In the genomic region with DNA sequence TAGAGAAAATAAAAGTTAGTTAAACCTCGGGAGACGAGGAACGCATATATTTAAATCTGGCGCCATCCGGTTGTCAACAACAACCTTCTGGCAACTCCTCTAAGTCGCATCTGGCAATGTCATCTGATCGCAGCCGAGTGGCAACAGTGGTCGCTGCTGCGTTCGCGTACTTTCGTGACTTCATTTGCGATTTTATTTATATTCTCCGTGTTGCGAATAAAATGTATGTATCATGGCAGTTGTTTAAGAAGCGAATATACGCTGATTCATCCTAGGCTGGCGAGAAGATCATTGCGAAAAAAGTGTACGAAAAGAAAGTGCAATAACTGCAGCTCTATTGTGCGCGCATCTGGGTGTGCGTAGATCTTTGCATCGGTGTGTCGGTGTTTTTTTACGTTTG, we compare ENCODE assay signal across 6 fruit fly cellular contexts.
TF ChIP-seq lines count a peak whose summit lies in the region.

Gene svr (plus strand): TSS at position 121 of the 400 bp plus-strand sequence.

- peak; percentile 29 to 51 for TF ChIP-seq CTCF in S2 (optimal IDR thresholded peaks at IDR 0.05; lab: Kevin White, UChicago)
- peak; percentile 50 for TF ChIP-seq CTCF in whole organism, embryonic (GFP tag; optimal IDR thresholded peaks at IDR 0.05; lab: Kevin White, UChicago)

TF ChIP-seq in whole organism, adult, 20 proteins besides CTCF, POLR2A, EP300 and RAD21:
- no peak for TF ChIP-seq CG7101 (tag; optimal IDR thresholded peaks at IDR 0.05; lab: Kevin White, UChicago)
- TF ChIP-seq CG7045 (GFP tag; optimal IDR thresholded peaks at IDR 0.05; lab: Kevin White, UChicago) = no peak
- peak; percentile 13 for TF ChIP-seq tj (GFP tag; optimal IDR thresholded peaks at IDR 0.05; lab: Kevin White, UChicago)
- no peak for TF ChIP-seq ovo (GFP tag; optimal IDR thresholded peaks at IDR 0.05; lab: Kevin White, UChicago)
- TF ChIP-seq cic (GFP tag; optimal IDR thresholded peaks at IDR 0.05; lab: Kevin White, UChicago) = peak; percentile 6
- TF ChIP-seq bab1 (GFP tag; optimal IDR thresholded peaks at IDR 0.05; lab: Kevin White, UChicago) = peak; percentile 60
- TF ChIP-seq CG33017 (tag; optimal IDR thresholded peaks at IDR 0.05; lab: Kevin White, UChicago) = no peak

TF ChIP-seq in whole organism, embryonic, 481 proteins besides CTCF, POLR2A, EP300 and RAD21 (continues in another document):
- no peak for TF ChIP-seq nau (GFP tag; optimal IDR thresholded peaks at IDR 0.05; lab: Kevin White, UChicago)
- peak; percentile 84 for TF ChIP-seq CG17186 (GFP tag; optimal IDR thresholded peaks at IDR 0.05; lab: Kevin White, UChicago)
- TF ChIP-seq nerfin-1 (tag; optimal IDR thresholded peaks at IDR 0.05; lab: Kevin White, UChicago) = no peak
- no peak for TF ChIP-seq pfk (GFP tag; optimal IDR thresholded peaks at IDR 0.05; lab: Kevin White, UChicago)
- TF ChIP-seq YL-1 (GFP tag; optimal IDR thresholded peaks at IDR 0.05; lab: Kevin White, UChicago) = peak; percentile 35
- no peak for TF ChIP-seq CG3838 (GFP tag; optimal IDR thresholded peaks at IDR 0.05; lab: Kevin White, UChicago)
- TF ChIP-seq bbx (GFP tag; IDR thresholded peaks at IDR 0.05; lab: Robert Waterston, UW; ENCODE audit: partially characterized antibody) = peak; percentile 58
- TF ChIP-seq zfh1 (GFP tag; IDR thresholded peaks at IDR 0.05; lab: Robert Waterston, UW) = no peak
- TF ChIP-seq Myb (GFP tag; optimal IDR thresholded peaks at IDR 0.05; lab: Kevin White, UChicago) = peak; percentile 19
- no peak for TF ChIP-seq Oaz (GFP tag; IDR thresholded peaks at IDR 0.05; lab: Robert Waterston, UW)
- TF ChIP-seq CG7786 (GFP tag; optimal IDR thresholded peaks at IDR 0.05; lab: Kevin White, UChicago) = no peak
- no peak for TF ChIP-seq eyg (GFP tag; optimal IDR thresholded peaks at IDR 0.05; lab: Kevin White, UChicago)
- no peak for TF ChIP-seq sr (GFP tag; IDR thresholded peaks at IDR 0.05; lab: Robert Waterston, UW)
- TF ChIP-seq sima (GFP tag; optimal IDR thresholded peaks at IDR 0.05; lab: Kevin White, UChicago) = no peak
- no peak for TF ChIP-seq usp (GFP tag; optimal IDR thresholded peaks at IDR 0.05; lab: Kevin White, UChicago)
- TF ChIP-seq CG4820 (GFP tag; optimal IDR thresholded peaks at IDR 0.05; lab: Kevin White, UChicago) = no peak
- no peak for TF ChIP-seq ranshi (GFP tag; IDR thresholded peaks at IDR 0.05; lab: Robert Waterston, UW)
- no peak for TF ChIP-seq CG8290 (GFP tag; optimal IDR thresholded peaks at IDR 0.05; lab: Kevin White, UChicago)
- TF ChIP-seq CG8290 (tag; optimal IDR thresholded peaks at IDR 0.05; lab: Kevin White, UChicago) = peak in 1 of 2 experiments; percentile 37

TF ChIP-seq in whole organism, prepupa, 60 proteins besides CTCF, POLR2A, EP300 and RAD21:
- TF ChIP-seq fkh (GFP tag; optimal IDR thresholded peaks at IDR 0.05; lab: Kevin White, UChicago) (peak; percentile 84), CG1621 (tag; optimal IDR thresholded peaks at IDR 0.05; lab: Kevin White, UChicago) (peak; percentile 33), achi (GFP tag; optimal IDR thresholded peaks at IDR 0.05; lab: Kevin White, UChicago) (peak; percentile 36), Eip93F (GFP tag; optimal IDR thresholded peaks at IDR 0.05; lab: Kevin White, UChicago) (no peak), CG32006 (GFP tag; optimal IDR thresholded peaks at IDR 0.05; lab: Kevin White, UChicago) (no peak), Hr39 (GFP tag; optimal IDR thresholded peaks at IDR 0.05; lab: Kevin White, UChicago) (no peak), Sox14 (GFP tag; optimal IDR thresholded peaks at IDR 0.05; lab: Kevin White, UChicago) (peak; percentile 0), lz (GFP tag; optimal IDR thresholded peaks at IDR 0.05; lab: Kevin White, UChicago) (no peak), dsx (GFP tag; optimal IDR thresholded peaks at IDR 0.05; lab: Kevin White, UChicago; ENCODE audit: poor library complexity, severe bottlenecking) (peak; percentile 11), Ets96B (tag; optimal IDR thresholded peaks at IDR 0.05; lab: Kevin White, UChicago) (no peak), CG16779 (tag; optimal IDR thresholded peaks at IDR 0.05; lab: Kevin White, UChicago) (no peak), Lpt (GFP tag; optimal IDR thresholded peaks at IDR 0.05; lab: Kevin White, UChicago) (no peak), CG31627 (GFP tag; optimal IDR thresholded peaks at IDR 0.05; lab: Kevin White, UChicago) (no peak), Blimp-1 (GFP tag; optimal IDR thresholded peaks at IDR 0.05; lab: Kevin White, UChicago) (no peak), svp (GFP tag; lab: Kevin White, UChicago) (peak; percentile 37), CG8632 (GFP tag; optimal IDR thresholded peaks at IDR 0.05; lab: Kevin White, UChicago) (no peak), topi (GFP tag; optimal IDR thresholded peaks at IDR 0.05; lab: Kevin White, UChicago) (no peak)

TF ChIP-seq in whole organism, pupa, 21 proteins besides CTCF, POLR2A, EP300 and RAD21:
- TF ChIP-seq CG17806 (tag; optimal IDR thresholded peaks at IDR 0.05; lab: Kevin White, UChicago) = no peak
- peak; percentile 40 for TF ChIP-seq EcR (GFP tag; optimal IDR thresholded peaks at IDR 0.05; lab: Kevin White, UChicago)
- TF ChIP-seq Snoo (tag; optimal IDR thresholded peaks at IDR 0.05; lab: Kevin White, UChicago) = no peak
- no peak for TF ChIP-seq gl (tag; optimal IDR thresholded peaks at IDR 0.05; lab: Kevin White, UChicago)

TF ChIP-seq in whole organism, wandering third instar larva, 38 proteins besides CTCF, POLR2A, EP300 and RAD21:
- TF ChIP-seq tai (GFP tag; optimal IDR thresholded peaks at IDR 0.05; lab: Kevin White, UChicago) = no peak
- TF ChIP-seq dl (GFP tag; optimal IDR thresholded peaks at IDR 0.05; lab: Kevin White, UChicago; ENCODE audit: insufficient read depth in 1 of 2, partially characterized antibody in 2 of 2) = no peak
- TF ChIP-seq Rel (GFP tag; optimal IDR thresholded peaks at IDR 0.05; lab: Kevin White, UChicago) = no peak
- peak; percentile 53 for TF ChIP-seq Rel (tag; optimal IDR thresholded peaks at IDR 0.05; lab: Kevin White, UChicago)
- no peak for TF ChIP-seq woc (GFP tag; optimal IDR thresholded peaks at IDR 0.05; lab: Kevin White, UChicago)
- no peak for TF ChIP-seq Hr78 (GFP tag; optimal IDR thresholded peaks at IDR 0.05; lab: Kevin White, UChicago)
- no peak for TF ChIP-seq Dif (GFP tag; optimal IDR thresholded peaks at IDR 0.05; lab: Kevin White, UChicago; ENCODE audit: partially characterized antibody)
- no peak for TF ChIP-seq Dfd (GFP tag; optimal IDR thresholded peaks at IDR 0.05; lab: Kevin White, UChicago)
TF ChIP-seq in whole organism, wandering third instar larva: peak in this region for 1.
